Worm (Caenorhabditis elegans) whole organism, L2 larva: ENCODE data around the gene srw-85.

ENCODE experiments used
- R02D3.7 ChIP-seq: fragments of 150-350 bp; optimal IDR thresholded peaks from 2 replicates; lab custom pipeline; 2014; ENCODE audit warnings: missing biosample characterization, missing genetic modification characterization
- ceh-16 ChIP-seq: fragments of 150-350 bp; optimal IDR thresholded peaks from 2 replicates; lab custom pipeline; 2014; ENCODE audit warnings: missing biosample characterization, missing genetic modification characterization
- crh-2 ChIP-seq: sonication (generic microtip); optimal IDR thresholded peaks from 2 replicates; lab custom pipeline; 2017; ENCODE audit warnings: missing biosample characterization, missing genetic modification characterization
- elt-1 ChIP-seq: fragments of 150-350 bp; optimal IDR thresholded peaks from 2 replicates; lab custom pipeline; 2014; ENCODE audit warnings: missing biosample characterization, missing genetic modification characterization
- nhr-12 ChIP-seq: fragments of 150-350 bp; optimal IDR thresholded peaks from 2 replicates; lab custom pipeline; 2014; ENCODE audit warnings: missing biosample characterization, missing genetic modification characterization
- nhr-25 ChIP-seq: fragments of 150-350 bp; sonication (generic microtip); optimal IDR thresholded peaks from 3 replicates; lab custom pipeline; 2014; ENCODE audit warnings: missing biosample characterization, missing genetic modification characterization
- nhr-77 ChIP-seq: fragments of 150-350 bp; optimal IDR thresholded peaks from 2 replicates; lab custom pipeline; 2014; ENCODE audit warnings: missing biosample characterization, missing genetic modification characterization
- skn-1 ChIP-seq: sonication (generic microtip); optimal IDR thresholded peaks from 2 replicates; lab custom pipeline; 2017; ENCODE audit warnings: missing biosample characterization, missing genetic modification characterization
- unc-62 ChIP-seq: fragments of 150-350 bp; optimal IDR thresholded peaks from 2 replicates; lab custom pipeline; 2014; ENCODE audit warnings: missing biosample characterization, missing genetic modification reagents, missing genetic modification characterization
- ztf-4 ChIP-seq: fragments of 150-350 bp; optimal IDR thresholded peaks from 2 replicates; lab custom pipeline; 2014; ENCODE audit warnings: missing biosample characterization, missing genetic modification characterization

DNA sequence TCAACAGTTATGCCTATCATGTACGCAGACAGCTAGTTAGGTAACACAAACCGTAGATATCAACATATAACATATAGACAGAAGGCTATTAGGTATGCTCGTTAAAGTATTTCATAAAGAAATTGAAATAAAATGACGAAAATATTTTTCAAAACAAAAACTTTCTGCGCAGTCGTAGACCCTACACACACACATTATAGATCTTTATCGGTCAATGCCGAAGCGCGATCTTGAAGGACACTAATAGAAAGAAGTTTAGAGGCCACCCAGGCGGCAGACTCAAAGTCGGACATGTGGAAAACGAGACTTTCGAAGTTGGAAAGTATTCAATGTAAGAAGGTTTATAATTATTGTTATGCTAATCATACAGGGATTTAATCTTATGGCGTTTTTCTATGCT lies 2.0 kb downstream of the srw-85 start:
- TF ChIP-seq nhr-25: peak; percentile 28
- no peak for TF ChIP-seq unc-62 (GFP tag; lab: Kevin White, UChicago)
- peak; percentile 60 for TF ChIP-seq elt-1 (tag; lab: Kevin White, UChicago)
- TF ChIP-seq crh-2 (tag; lab: Kevin White, UChicago): no peak
- no peak for TF ChIP-seq nhr-12 (tag; lab: Kevin White, UChicago)
- TF ChIP-seq ztf-4 (tag; lab: Kevin White, UChicago): no peak
- no peak for TF ChIP-seq nhr-77 (tag; lab: Kevin White, UChicago)
- TF ChIP-seq R02D3.7: no peak
- peak; percentile 40 for TF ChIP-seq ceh-16 (tag; lab: Kevin White, UChicago)
- no peak for TF ChIP-seq skn-1 (tag; lab: Kevin White, UChicago)
